Worm (Caenorhabditis elegans) whole organism, mixed stage, embryonic: Measurements from ENCODE around the gene nemp-1.

Experiments
- blmp-1 ChIP-seq: fragments of 150-350 bp; optimal IDR thresholded peaks from 2 replicates; lab custom pipeline; 2014; ENCODE audit warnings: missing biosample characterization, missing genetic modification characterization
- ceh-83 ChIP-seq: fragments of 200-800 bp; sonication (Bioruptor generic); optimal IDR thresholded peaks from 2 replicates; lab custom pipeline; 2018; ENCODE audit warnings: mild to moderate bottlenecking, missing genetic modification characterization, missing compliant biosample characterization
- elt-1 ChIP-seq: sonication (generic microtip); optimal IDR thresholded peaks from 2 replicates; lab custom pipeline; 2017; ENCODE audit warnings: missing genetic modification characterization, mild to moderate bottlenecking, missing compliant biosample characterization, antibody characterized with exemption, moderate library complexity, borderline replicate concordance; ENCODE audit not compliant: insufficient read depth
- ham-2 ChIP-seq: fragments of 200-800 bp; sonication (Bioruptor generic); optimal IDR thresholded peaks from 2 replicates; lab custom pipeline; 2018; ENCODE audit warnings: mild to moderate bottlenecking, missing genetic modification characterization, missing compliant biosample characterization
- lsy-2 ChIP-seq: fragments of 150-350 bp; optimal IDR thresholded peaks from 2 replicates; lab custom pipeline; 2014; ENCODE audit warnings: missing biosample characterization, missing genetic modification characterization
- nhr-237 ChIP-seq: fragments of 150-350 bp; optimal IDR thresholded peaks from 2 replicates; lab custom pipeline; 2014; ENCODE audit warnings: missing biosample characterization, missing genetic modification characterization
- nhr-28 ChIP-seq: fragments of 150-350 bp; optimal IDR thresholded peaks from 2 replicates; lab custom pipeline; 2014; ENCODE audit warnings: missing biosample characterization, missing genetic modification characterization
- sptf-1 ChIP-seq: sonication (generic microtip); optimal IDR thresholded peaks from 2 replicates; lab custom pipeline; 2017; ENCODE audit warnings: mild to moderate bottlenecking, missing genetic modification characterization, moderate library complexity, missing compliant biosample characterization
- unc-39 ChIP-seq: fragments of 150-350 bp; optimal IDR thresholded peaks from 2 replicates; lab custom pipeline; 2014; ENCODE audit warnings: missing biosample characterization, missing genetic modification characterization
- unc-62 ChIP-seq: fragments of 150-350 bp; optimal IDR thresholded peaks from 2 replicates; lab custom pipeline; 2014; ENCODE audit warnings: missing biosample characterization, missing genetic modification reagents, missing genetic modification characterization
- ztf-11 ChIP-seq: fragments of 150-350 bp; optimal IDR thresholded peaks from 2 replicates; lab custom pipeline; 2014; ENCODE audit warnings: missing biosample characterization, missing genetic modification characterization

- TF ChIP-seq elt-1 (no peak), nhr-28 (tag; lab: Kevin White, UChicago) (no peak), nhr-237 (no peak), unc-62 (GFP tag; lab: Kevin White, UChicago) (no peak), blmp-1 (tag; lab: Kevin White, UChicago) (no peak), unc-39 (tag; lab: Kevin White, UChicago) (no peak), lsy-2 (tag; lab: Kevin White, UChicago) (no peak), ztf-11 (tag; lab: Kevin White, UChicago) (no peak), ham-2 (GFP tag; lab: Kevin White, UChicago) (peak; percentile 69), sptf-1 (tag; lab: Kevin White, UChicago) (peak; percentile 62), ceh-83 (GFP tag; lab: Kevin White, UChicago) (no peak)
These were observed 37.7 kb upstream of the nemp-1 start, which contains the start of gene affl-2 for ce11 chrIII:434361-434941.
